Fruit fly (Drosophila melanogaster) whole organism, embryonic: ENCODE measurements around the gene shams.

Source experiments
- Ada2b ChIP-seq: fragments of 200-800 bp; sonication (Bioruptor generic); IDR thresholded peaks from 2 replicates; pipeline ENCODE4 v1.3.6; 2022; ENCODE audit warnings: missing biosample characterization, missing genetic modification characterization
- C15 ChIP-seq: fragments of 200-800 bp; sonication (Bioruptor generic); IDR thresholded peaks from 3 replicates; pipeline ENCODE4 v1.3.6; 2022; ENCODE audit warnings: missing biosample characterization, missing genetic modification characterization
- CG10209 ChIP-seq: fragments of 200-800 bp; sonication (Bioruptor generic); optimal IDR thresholded peaks from 3 replicates; lab custom pipeline; 2017; ENCODE audit warnings: missing biosample characterization, mild to moderate bottlenecking, missing genetic modification characterization, missing genetic modification reagents
- CG11695 ChIP-seq: fragments of 200-800 bp; sonication (Bioruptor generic); IDR thresholded peaks from 3 replicates; pipeline ENCODE4 v1.3.6; 2022; ENCODE audit warnings: missing biosample characterization, missing genetic modification characterization
- CG16779 ChIP-seq: fragments of 200-800 bp; sonication (Bioruptor generic); IDR thresholded peaks from 2 replicates; pipeline ENCODE4 v1.3.6; 2022; ENCODE audit warnings: missing biosample characterization, missing genetic modification characterization
- CG1792 ChIP-seq: fragments of 200-800 bp; sonication (Bioruptor generic); optimal IDR thresholded peaks from 2 replicates; lab custom pipeline; 2016; ENCODE audit warnings: missing biosample characterization, missing genetic modification characterization
- CG2116 ChIP-seq: fragments of 200-800 bp; sonication (Bioruptor generic); optimal IDR thresholded peaks from 3 replicates; lab custom pipeline; 2018; ENCODE audit warnings: missing biosample characterization, mild to moderate bottlenecking, missing genetic modification characterization
- CG2712 ChIP-seq: fragments of 200-800 bp; optimal IDR thresholded peaks from 3 replicates; lab custom pipeline; 2019; ENCODE audit warnings: missing biosample characterization, mild to moderate bottlenecking, missing genetic modification characterization, moderate library complexity
- CG34224 ChIP-seq: fragments of 200-800 bp; sonication (Bioruptor generic); IDR thresholded peaks from 3 replicates; pipeline ENCODE4 v1.3.6; 2022; ENCODE audit warnings: missing biosample characterization, missing genetic modification characterization; ENCODE audit not compliant: partially characterized antibody
- CG34376 ChIP-seq: fragments of 200-800 bp; sonication (Bioruptor generic); optimal IDR thresholded peaks from 2 replicates; lab custom pipeline; 2018; ENCODE audit warnings: missing biosample characterization, mild to moderate bottlenecking, missing genetic modification characterization
- CG34422 ChIP-seq: fragments of 200-800 bp; sonication (Bioruptor generic); IDR thresholded peaks from 3 replicates; pipeline ENCODE4 v1.3.6; 2022; ENCODE audit warnings: missing biosample characterization, missing genetic modification characterization
- CG4360 ChIP-seq: fragments of 200-800 bp; sonication (Bioruptor generic); IDR thresholded peaks from 2 replicates; pipeline ENCODE4 v1.3.6; 2022; ENCODE audit warnings: missing biosample characterization, missing genetic modification characterization
- CG4617 ChIP-seq: fragments of 200-800 bp; sonication (Bioruptor generic); optimal IDR thresholded peaks from 3 replicates; lab custom pipeline; 2016; ENCODE audit warnings: missing biosample characterization, missing genetic modification characterization, borderline replicate concordance
- CG6683 ChIP-seq: fragments of 200-800 bp; sonication (Bioruptor generic); optimal IDR thresholded peaks from 2 replicates; lab custom pipeline; 2017; ENCODE audit warnings: missing biosample characterization, mild to moderate bottlenecking, missing genetic modification characterization, missing genetic modification reagents
- CHES-1-like ChIP-seq: fragments of 200-800 bp; sonication (Bioruptor generic); optimal IDR thresholded peaks from 2 replicates; lab custom pipeline; 2016; ENCODE audit warnings: missing biosample characterization, missing genetic modification characterization
- CoRest ChIP-seq: fragments of 200-800 bp; sonication (Bioruptor generic); optimal IDR thresholded peaks from 3 replicates; lab custom pipeline; 2018; ENCODE audit warnings: missing biosample characterization, mild to moderate bottlenecking, missing genetic modification characterization, moderate library complexity
- Dbx ChIP-seq: fragments of 200-800 bp; sonication (Bioruptor generic); IDR thresholded peaks from 3 replicates; pipeline ENCODE4 v1.3.6; 2022; ENCODE audit warnings: missing biosample characterization, missing genetic modification characterization
- Eip74EF ChIP-seq, 2 experiments: fragments of 200-800 bp in 1 of 2; fragments of >200 bp in 1 of 2; sonication (Bioruptor generic) in 1 of 2; optimal IDR thresholded peaks; 2 replicates each; lab custom pipeline; 2017 to 2019; ENCODE audit warnings: missing biosample characterization in 2 of 2, missing genetic modification characterization in 2 of 2, mild to moderate bottlenecking in 1 of 2, moderate library complexity in 1 of 2
- Ets65A ChIP-seq: fragments of 200-800 bp; sonication (Bioruptor generic); peaks from one replicate; lab custom pipeline; 2016; ENCODE audit warnings: missing biosample characterization, missing genetic modification characterization
- Fer1 ChIP-seq: fragments of 200-800 bp; sonication (Bioruptor generic); optimal IDR thresholded peaks from 2 replicates; lab custom pipeline; 2017; ENCODE audit warnings: missing biosample characterization, mild to moderate bottlenecking, missing genetic modification characterization
- HmgZ ChIP-seq: fragments of 200-800 bp; sonication (Bioruptor generic); optimal IDR thresholded peaks from 2 replicates; lab custom pipeline; 2018; ENCODE audit warnings: missing biosample characterization, mild to moderate bottlenecking, missing genetic modification characterization
- Hr51 ChIP-seq, 2 experiments: fragments of 200-800 bp; sonication (Bioruptor generic); optimal IDR thresholded peaks; 2 replicates in 1 of 2; 3 replicates in 1 of 2; lab custom pipeline; 2016 to 2018; ENCODE audit warnings: missing biosample characterization in 2 of 2, missing genetic modification characterization in 2 of 2, mild to moderate bottlenecking in 1 of 2, moderate library complexity in 1 of 2
- Kr ChIP-seq: fragments of 200-800 bp; sonication (Bioruptor generic); optimal IDR thresholded peaks from 2 replicates; lab custom pipeline; 2017; ENCODE audit warnings: missing biosample characterization, mild to moderate bottlenecking, missing genetic modification characterization
- Lpt ChIP-seq: fragments of >200 bp; optimal IDR thresholded peaks from 2 replicates; lab custom pipeline; 2018; ENCODE audit warnings: missing biosample characterization, missing genetic modification characterization
- MESR4 ChIP-seq: fragments of 200-800 bp; sonication (Bioruptor generic); optimal IDR thresholded peaks from 2 replicates; lab custom pipeline; 2018; ENCODE audit warnings: missing biosample characterization, mild to moderate bottlenecking, missing genetic modification characterization, moderate library complexity
- MTF-1 ChIP-seq: fragments of 200-800 bp; sonication (Bioruptor generic); optimal IDR thresholded peaks from 2 replicates; lab custom pipeline; 2018; ENCODE audit warnings: missing biosample characterization, mild to moderate bottlenecking, missing genetic modification characterization, borderline replicate concordance
- NK7.1 ChIP-seq: fragments of 200-800 bp; sonication (Bioruptor generic); optimal IDR thresholded peaks from 3 replicates; lab custom pipeline; 2016; ENCODE audit warnings: missing biosample characterization, missing genetic modification characterization
- NfI ChIP-seq: fragments of 200-800 bp; sonication (Bioruptor generic); optimal IDR thresholded peaks from 3 replicates; lab custom pipeline; 2018; ENCODE audit warnings: missing biosample characterization, mild to moderate bottlenecking, missing genetic modification characterization, moderate library complexity
- Scr ChIP-seq: fragments of 200-800 bp; sonication (Bioruptor generic); IDR thresholded peaks from 2 replicates; pipeline ENCODE4 v1.3.6; 2022; ENCODE audit warnings: missing biosample characterization, missing genetic modification characterization; ENCODE audit not compliant: partially characterized antibody
- Tbp ChIP-seq: fragments of >200 bp; optimal IDR thresholded peaks from 2 replicates; lab custom pipeline; 2018; ENCODE audit warnings: missing biosample characterization, missing genetic modification characterization
- Usf ChIP-seq: fragments of 200-800 bp; sonication (Bioruptor generic); optimal IDR thresholded peaks from 2 replicates; lab custom pipeline; 2017; ENCODE audit warnings: missing genotype, missing biosample characterization, missing genetic modification characterization
- YL-1 ChIP-seq: fragments of 200-800 bp; sonication (Bioruptor generic); optimal IDR thresholded peaks from 3 replicates; lab custom pipeline; 2017; ENCODE audit warnings: missing biosample characterization, mild to moderate bottlenecking, missing genetic modification characterization
- cg ChIP-seq: fragments of 200-800 bp; sonication (Bioruptor generic); optimal IDR thresholded peaks from 3 replicates; lab custom pipeline; 2019; ENCODE audit warnings: missing biosample characterization, mild to moderate bottlenecking, missing genetic modification characterization, moderate library complexity
- chinmo ChIP-seq: fragments of 200-800 bp; sonication (Bioruptor generic); IDR thresholded peaks from 4 replicates; pipeline ENCODE4 v1.3.6; 2022; ENCODE audit warnings: missing biosample characterization, missing genetic modification characterization; ENCODE audit not compliant: partially characterized antibody
- croc ChIP-seq: fragments of 200-800 bp; sonication (Bioruptor generic); conservative IDR thresholded peaks from 3 replicates; pipeline ENCODE4 v1.3.6; 2022; ENCODE audit warnings: missing biosample characterization, missing genetic modification characterization
- da ChIP-seq: fragments of 200-800 bp; sonication (Bioruptor generic); optimal IDR thresholded peaks from 2 replicates; lab custom pipeline; 2016; ENCODE audit warnings: missing biosample characterization, missing genetic modification characterization
- fd3F ChIP-seq: fragments of 200-800 bp; sonication (Bioruptor generic); optimal IDR thresholded peaks from 2 replicates; lab custom pipeline; 2018; ENCODE audit warnings: missing biosample characterization, mild to moderate bottlenecking, missing genetic modification characterization, moderate library complexity
- fu2 ChIP-seq: fragments of 200-800 bp; sonication (Bioruptor generic); optimal IDR thresholded peaks from 2 replicates; lab custom pipeline; 2016; ENCODE audit warnings: missing biosample characterization, missing genetic modification characterization
- gfzf ChIP-seq: fragments of 200-800 bp; sonication (Bioruptor generic); optimal IDR thresholded peaks from 2 replicates; lab custom pipeline; 2016; ENCODE audit warnings: missing biosample characterization, mild to moderate bottlenecking, missing genetic modification characterization, moderate library complexity
- h ChIP-seq: fragments of >200 bp; optimal IDR thresholded peaks from 2 replicates; lab custom pipeline; 2017
- ken ChIP-seq: fragments of 200-800 bp; sonication (Bioruptor generic); IDR thresholded peaks from 3 replicates; pipeline ENCODE4 v1.3.6; 2022; ENCODE audit warnings: missing biosample characterization, missing genetic modification characterization
- kni ChIP-seq: fragments of 200-800 bp; sonication (Bioruptor generic); optimal IDR thresholded peaks from 3 replicates; lab custom pipeline; 2017; ENCODE audit warnings: mild to moderate bottlenecking, missing biosample characterization, missing genetic modification reagents, missing genetic modification characterization
- maf-S ChIP-seq: fragments of 200-800 bp; sonication (Bioruptor generic); optimal IDR thresholded peaks from 2 replicates; lab custom pipeline; 2016; ENCODE audit warnings: missing biosample characterization, missing genetic modification characterization
- nom ChIP-seq: fragments of 200-800 bp; sonication (Bioruptor generic); optimal IDR thresholded peaks from 2 replicates; lab custom pipeline; 2017; ENCODE audit warnings: missing biosample characterization, missing genetic modification characterization, mild to moderate bottlenecking, moderate library complexity, missing genetic modification reagents
- peb ChIP-seq: fragments of 200-800 bp; sonication (Bioruptor generic); IDR thresholded peaks from 2 replicates; pipeline ENCODE4 v1.3.6; 2022; ENCODE audit warnings: missing biosample characterization, missing genetic modification characterization
- tna ChIP-seq: fragments of 200-800 bp; sonication (Bioruptor generic); IDR thresholded peaks from 2 replicates; pipeline ENCODE4 v1.3.6; 2022; ENCODE audit warnings: missing biosample characterization, missing genetic modification characterization; ENCODE audit not compliant: partially characterized antibody
- vvl ChIP-seq: fragments of 200-800 bp; sonication (Bioruptor generic); IDR thresholded peaks from 2 replicates; pipeline ENCODE4 v1.3.6; 2022; ENCODE audit warnings: missing biosample characterization, missing genetic modification characterization
- z ChIP-seq: fragments of 200-800 bp; sonication (Bioruptor generic); IDR thresholded peaks from 3 replicates; pipeline ENCODE4 v1.3.6; 2022; ENCODE audit warnings: missing biosample characterization, missing genetic modification characterization

shams gene

dm6 chr3R:25047504-25047903, 26.9 kb downstream of the shams start, which contains the start of gene CG11790 (continued):
- TF ChIP-seq Hr51 (GFP tag; optimal IDR thresholded peaks at IDR 0.05; lab: Kevin White, UChicago) (no peak), Usf (no peak), tna (GFP tag; lab: Robert Waterston, UW) (peak; percentile 73), CG34376 (GFP tag; lab: Kevin White, UChicago) (no peak), Ada2b (GFP tag; lab: Robert Waterston, UW) (no peak), ken (no peak), CG1792 (no peak), NK7.1 (no peak), maf-S (GFP tag; lab: Kevin White, UChicago) (no peak), Lpt (GFP tag; lab: Kevin White, UChicago) (no peak), Dbx (GFP tag; lab: Robert Waterston, UW) (no peak), h (no peak), da (GFP tag; lab: Kevin White, UChicago) (no peak), NfI (peak; percentile 12), CG6683 (GFP tag; lab: Kevin White, UChicago) (no peak), Kr (GFP tag; lab: Kevin White, UChicago) (no peak), CG34224 (GFP tag; lab: Robert Waterston, UW) (peak; percentile 77), croc (GFP tag; lab: Robert Waterston, UW) (no peak), fu2 (GFP tag; lab: Kevin White, UChicago) (no peak), Tbp (GFP tag; lab: Kevin White, UChicago) (no peak), CG2712 (tag; lab: Kevin White, UChicago) (no peak), C15 (GFP tag; lab: Robert Waterston, UW) (no peak), peb (GFP tag; lab: Robert Waterston, UW) (no peak), Scr (peak; percentile 77), CG10209 (no peak), fd3F (no peak), MTF-1 (no peak), CoRest (peak; percentile 3)

- TF ChIP-seq vvl (GFP tag; lab: Robert Waterston, UW) (peak; percentile 32; the same call in 1 of the 2 replicates), z (GFP tag; lab: Robert Waterston, UW) (no peak), kni (GFP tag; lab: Kevin White, UChicago) (peak; percentile 45)
These were observed 28.4 kb downstream of the shams start, which contains the start of gene CG11786 for dm6 chr3R:25046023-25046422. TSS of gene CG11786 (plus strand) at chr3R:25046323.

DNA sequence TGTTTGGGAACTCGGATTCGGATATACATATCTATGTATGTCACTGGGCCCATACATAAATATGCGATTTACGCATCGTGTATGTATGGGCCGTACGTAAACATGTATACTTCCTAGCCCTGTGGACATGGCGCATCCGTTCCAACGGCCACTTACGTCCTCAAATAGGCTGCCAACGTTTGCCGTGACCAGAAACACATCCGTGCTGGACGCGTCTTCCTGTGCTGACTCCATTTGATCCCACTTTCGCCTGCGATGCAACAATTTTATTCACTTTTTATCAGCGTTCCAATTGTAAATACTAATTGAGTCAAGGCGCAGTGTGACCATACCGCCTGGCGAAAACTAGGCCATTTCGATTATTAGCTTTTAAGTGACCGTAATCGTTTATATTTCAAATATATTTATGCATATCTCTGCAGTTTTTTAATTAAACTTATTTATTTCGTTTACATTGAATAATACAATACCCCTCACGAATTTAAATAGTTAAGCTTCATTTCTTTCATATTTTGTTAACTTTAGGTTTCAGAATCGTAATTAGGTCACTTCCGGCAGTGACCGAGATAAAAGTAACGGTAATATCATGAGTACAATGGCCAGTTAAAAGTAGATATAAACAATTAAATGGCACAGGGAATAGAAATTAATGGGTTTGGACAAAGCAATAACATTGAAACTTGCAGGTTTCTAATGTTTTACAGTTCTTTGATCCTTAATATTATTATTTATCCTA, 29.4 kb downstream of the shams start, which contains the start of gene 5PtaseI:
TSS of gene 5PtaseI (minus strand) at position 336 of the 736 bp plus-strand sequence.
- TF ChIP-seq YL-1 (GFP tag; lab: Kevin White, UChicago) (peak; percentile 51), HmgZ (peak; percentile 28), CG16779 (GFP tag; lab: Robert Waterston, UW) (no peak), gfzf (peak; percentile 73), CG4617 (GFP tag; lab: Kevin White, UChicago) (peak; percentile 75), CG11695 (GFP tag; lab: Robert Waterston, UW) (no peak), CHES-1-like (GFP tag; lab: Kevin White, UChicago) (peak; percentile 4), CG2116 (GFP tag; lab: Kevin White, UChicago) (peak; percentile 48), Scr (peak; percentile 28; the same call in 1 of the 2 replicates), CG34422 (GFP tag; lab: Robert Waterston, UW) (0 out of 3 replicates have a peak, but pooled peaks have one; percentile 39), Fer1 (peak; percentile 1), cg (peak; percentile 57), Ets65A (GFP tag; lab: Kevin White, UChicago) (peak; percentile 58), Eip74EF (GFP tag; optimal IDR thresholded peaks at IDR 0.05; lab: Kevin White, UChicago) (peak in 1 of 2 experiments; percentile 52), chinmo (GFP tag; lab: Robert Waterston, UW) (0 out of 4 replicates have a peak, but pooled peaks have one; percentile 66), MESR4 (GFP tag; lab: Kevin White, UChicago) (peak; percentile 72), CG4360 (GFP tag; lab: Robert Waterston, UW) (0 out of 2 replicates have a peak, but pooled peaks have one; percentile 19), nom (GFP tag; lab: Kevin White, UChicago) (peak; percentile 17)
